Fruit fly (Drosophila melanogaster): ENCODE measurements around the gene Sf3b6.
"Not testable (repeated sequence)": the region's sequence is repeated elsewhere in the genome, so short reads cannot be mapped to it uniquely, and the experiment has no call there.

The Sf3b6 gene

DNA sequence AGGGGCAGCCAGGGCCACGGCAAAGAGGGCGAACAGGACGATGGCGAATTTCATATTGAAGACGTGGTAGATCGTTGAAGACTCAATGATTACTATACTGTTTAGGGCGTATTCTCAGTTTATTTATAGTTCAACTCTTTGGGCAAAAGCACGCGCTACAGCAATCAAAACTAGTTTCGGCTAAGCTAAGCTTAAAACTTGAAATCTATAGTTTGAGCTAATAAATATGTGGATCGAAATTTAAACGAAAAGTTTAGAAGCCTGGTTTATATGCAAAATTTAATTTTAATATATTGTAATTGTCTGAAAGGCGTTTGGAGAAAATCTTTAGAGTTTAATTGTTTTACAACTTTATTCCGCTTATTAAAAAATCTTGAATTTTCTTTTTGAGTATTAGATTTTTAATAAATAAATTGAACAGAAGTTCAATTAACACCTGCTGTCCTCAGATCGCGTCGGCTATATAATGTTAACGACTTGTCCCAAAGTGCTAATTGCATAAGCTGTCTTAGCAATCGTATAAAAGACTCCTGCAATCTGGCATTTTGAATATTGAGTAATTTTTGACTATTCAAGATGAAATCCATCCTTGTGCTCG, 42.1 kb downstream of the Sf3b6 start, which contains the start of the genes Cpr65Ax2 and Lcp65Aa:
TSS of gene Cpr65Ax2 (minus strand) at position 101 of the 598 bp plus-strand sequence.
TSS of gene Lcp65Aa (plus strand) at position 548 of the 598 bp plus-strand sequence.
- TF ChIP-seq Clk, ovo, CG1620 (GFP tag; optimal IDR thresholded peaks at IDR 0.05): not testable (repeated sequence)

- TF ChIP-seq Mnt (GFP tag; optimal IDR thresholded peaks at IDR 0.05); CG7101 (tag; optimal IDR thresholded peaks at IDR 0.05); CG12768 (GFP tag; optimal IDR thresholded peaks at IDR 0.05): not testable (repeated sequence)
These were observed 43.7 kb downstream of the Sf3b6 start, which contains the start of gene Lcp65Ab1 for dm6 chr3L:6149248-6149647. Gene Lcp65Ab1 (plus strand): TSS chr3L:6149548.

dm6 chr3L:6147887-6148286, 45.1 kb downstream of the Sf3b6 start, which contains the start of gene Cpr65Ax1:
Gene Cpr65Ax1 (minus strand): TSS chr3L:6147987.
- not testable (repeated sequence) for TF ChIP-seq CG5204 (GFP tag; optimal IDR thresholded peaks at IDR 0.05); CG33017 (tag; optimal IDR thresholded peaks at IDR 0.05); Clk (GFP tag; optimal IDR thresholded peaks at IDR 0.05)

- not testable (repeated sequence) for TF ChIP-seq CG11617 (GFP tag; optimal IDR thresholded peaks at IDR 0.05); CG7101 (tag; optimal IDR thresholded peaks at IDR 0.05); cnc (optimal IDR thresholded peaks at IDR 0.05)
These were observed 46.6 kb downstream of the Sf3b6 start, which contains the start of gene Lcp65Ab2 for dm6 chr3L:6146374-6146773. Gene Lcp65Ab2 (plus strand): TSS chr3L:6146674.

- no peak for TF ChIP-seq CG14711 (tag; optimal IDR thresholded peaks at IDR 0.05)
These were observed 48.2 kb downstream of the Sf3b6 start, which contains the start of gene Lcp65Ac for dm6 chr3L:6144769-6145220. Gene Lcp65Ac (plus strand): TSS chr3L:6144819.

- TF ChIP-seq Clk (GFP tag; optimal IDR thresholded peaks at IDR 0.05): no peak
- no peak for TF ChIP-seq CG14711 (tag; optimal IDR thresholded peaks at IDR 0.05)
- TF ChIP-seq pad (GFP tag; optimal IDR thresholded peaks at IDR 0.05): no peak
- TF ChIP-seq cnc (optimal IDR thresholded peaks at IDR 0.05): no peak
- TF ChIP-seq CG7101 (tag; optimal IDR thresholded peaks at IDR 0.05): no peak
- no peak for TF ChIP-seq CG7045 (GFP tag; optimal IDR thresholded peaks at IDR 0.05)
- no peak for TF ChIP-seq ovo (GFP tag; optimal IDR thresholded peaks at IDR 0.05)
- TF ChIP-seq Mnt (GFP tag; optimal IDR thresholded peaks at IDR 0.05): no peak
- no peak for TF ChIP-seq tj (GFP tag; optimal IDR thresholded peaks at IDR 0.05)
- no peak for TF ChIP-seq bab1 (GFP tag; optimal IDR thresholded peaks at IDR 0.05)
- TF ChIP-seq cic (GFP tag; optimal IDR thresholded peaks at IDR 0.05): no peak
- TF ChIP-seq CG5204 (GFP tag; optimal IDR thresholded peaks at IDR 0.05): no peak
- no peak for TF ChIP-seq toe (GFP tag; optimal IDR thresholded peaks at IDR 0.05)
- TF ChIP-seq CG12768 (GFP tag; optimal IDR thresholded peaks at IDR 0.05): no peak
- TF ChIP-seq CG1620 (GFP tag; optimal IDR thresholded peaks at IDR 0.05): no peak
These were observed 49.7 kb downstream of the Sf3b6 start, which contains the start of gene Lcp65Ad for dm6 chr3L:6143188-6143755. Gene Lcp65Ad (plus strand): TSS chr3L:6143395.

DNA sequence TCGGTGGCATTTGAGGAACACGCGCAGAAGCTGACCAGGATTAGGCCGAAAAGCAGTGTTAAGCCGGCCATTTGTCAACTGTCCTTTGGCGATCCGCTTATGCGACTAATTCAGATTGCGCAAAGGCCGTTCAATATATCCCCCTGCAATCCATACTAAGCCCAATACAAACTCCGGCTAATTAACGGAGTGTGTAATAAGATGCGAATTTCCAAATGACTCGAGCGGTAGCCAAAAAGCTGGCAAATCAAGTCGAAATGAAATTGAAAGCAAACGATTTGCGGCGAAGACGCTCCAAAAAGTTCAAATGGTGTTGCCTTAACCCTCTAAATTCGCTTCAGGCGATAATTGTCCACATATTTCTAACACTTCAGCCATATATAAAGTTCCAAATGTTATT, 50.7 kb downstream of the Sf3b6 start, which contains the start of gene Cpr65Aw:
TSS of gene Cpr65Aw (minus strand) at position 101 of the 400 bp plus-strand sequence.
- no peak for TF ChIP-seq tj (GFP tag; optimal IDR thresholded peaks at IDR 0.05)
- TF ChIP-seq cic (GFP tag; optimal IDR thresholded peaks at IDR 0.05): no peak
- no peak for TF ChIP-seq CG7045 (GFP tag; optimal IDR thresholded peaks at IDR 0.05)
- TF ChIP-seq CG14711 (tag; optimal IDR thresholded peaks at IDR 0.05): no peak
- TF ChIP-seq Hr96 (GFP tag; optimal IDR thresholded peaks at IDR 0.05): no peak
- no peak for TF ChIP-seq ovo (GFP tag; optimal IDR thresholded peaks at IDR 0.05)
- no peak for TF ChIP-seq CG11617 (GFP tag; optimal IDR thresholded peaks at IDR 0.05)
- TF ChIP-seq CG33017 (tag; optimal IDR thresholded peaks at IDR 0.05): no peak
- TF ChIP-seq Mnt (GFP tag; optimal IDR thresholded peaks at IDR 0.05): no peak
- TF ChIP-seq CG5204 (GFP tag; optimal IDR thresholded peaks at IDR 0.05): no peak
- no peak for TF ChIP-seq pad (GFP tag; optimal IDR thresholded peaks at IDR 0.05)
- TF ChIP-seq toe (GFP tag; optimal IDR thresholded peaks at IDR 0.05): no peak
- TF ChIP-seq cnc (optimal IDR thresholded peaks at IDR 0.05): no peak
- no peak for TF ChIP-seq CG12768 (GFP tag; optimal IDR thresholded peaks at IDR 0.05)
- no peak for TF ChIP-seq Crg-1 (GFP tag; optimal IDR thresholded peaks at IDR 0.05)
- TF ChIP-seq CG7101 (tag; optimal IDR thresholded peaks at IDR 0.05): no peak
- TF ChIP-seq bab1 (GFP tag; optimal IDR thresholded peaks at IDR 0.05): no peak
- TF ChIP-seq kay (GFP tag; ENCODE audit: borderline replicate concordance): no peak
